Worm (Caenorhabditis elegans): ENCODE results near the gene T26C12.2.

DNA sequence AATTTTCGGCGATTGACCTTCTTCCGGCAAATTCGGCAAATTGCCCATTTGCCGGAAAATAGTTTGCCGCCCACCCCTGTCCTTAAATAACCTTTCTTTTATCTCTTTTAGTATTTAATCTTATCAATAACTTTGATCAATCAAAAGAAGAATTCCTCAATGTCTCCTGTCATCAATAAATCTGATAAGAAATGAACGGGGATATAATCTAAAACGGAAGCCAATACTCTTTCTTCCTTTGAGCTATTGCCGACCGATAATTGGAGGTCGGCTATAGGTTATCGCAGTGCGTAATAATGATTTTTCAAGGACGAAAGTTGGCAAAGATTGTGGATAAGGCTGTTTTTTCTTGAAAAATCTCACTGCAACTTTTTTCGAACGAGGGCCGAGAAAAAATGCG lies 44.4 kb downstream of the T26C12.2 start:
- TF ChIP-seq him-1 (tag; optimal IDR thresholded peaks at IDR 0.05) (no peak), W03F9.2 (tag; optimal IDR thresholded peaks at IDR 0.05) (no peak), dao-5 (tag; optimal IDR thresholded peaks at IDR 0.05) (no peak)

All from whole organism, L4/young adult.